Worm (Caenorhabditis elegans) whole organism, L2 larva: ENCODE results near the gene T12D8.5.

Source experiments
- C34F6.9 ChIP-seq: fragments of 150-350 bp; optimal IDR thresholded peaks from 2 replicates; lab custom pipeline; 2014; ENCODE audit warnings: missing biosample characterization, missing genetic modification characterization
- F13H6.1 ChIP-seq: sonication (generic microtip); optimal IDR thresholded peaks from 2 replicates; lab custom pipeline; 2016; ENCODE audit warnings: missing genetic modification characterization, missing compliant biosample characterization
- R02D3.7 ChIP-seq: fragments of 150-350 bp; optimal IDR thresholded peaks from 2 replicates; lab custom pipeline; 2014; ENCODE audit warnings: missing biosample characterization, missing genetic modification characterization
- Y55F3AM.14 ChIP-seq: fragments of 200-800 bp; sonication (Bioruptor generic); optimal IDR thresholded peaks from 2 replicates; lab custom pipeline; 2018; ENCODE audit warnings: mild to moderate bottlenecking, missing genetic modification characterization, missing compliant biosample characterization
- ZK546.5 ChIP-seq: sonication (generic microtip); optimal IDR thresholded peaks from 2 replicates; lab custom pipeline; 2017; ENCODE audit warnings: missing biosample characterization, missing genetic modification characterization
- alr-1 ChIP-seq: fragments of 150-350 bp; optimal IDR thresholded peaks from 2 replicates; lab custom pipeline; 2014; ENCODE audit warnings: missing biosample characterization, missing genetic modification characterization
- ama-1 ChIP-seq: fragments of 150-350 bp; optimal IDR thresholded peaks from 2 replicates; lab custom pipeline; 2018; ENCODE audit warnings: inconsistent platforms
- blmp-1 ChIP-seq: sonication (generic microtip); optimal IDR thresholded peaks from 2 replicates; lab custom pipeline; 2017; ENCODE audit warnings: missing genetic modification characterization, mild to moderate bottlenecking, missing compliant biosample characterization, antibody characterized with exemption, moderate library complexity; ENCODE audit not compliant: insufficient read depth
- ceh-16 ChIP-seq: fragments of 150-350 bp; optimal IDR thresholded peaks from 2 replicates; lab custom pipeline; 2014; ENCODE audit warnings: missing biosample characterization, missing genetic modification characterization
- ceh-82 ChIP-seq: fragments of 150-350 bp; optimal IDR thresholded peaks from 2 replicates; lab custom pipeline; 2014; ENCODE audit warnings: missing biosample characterization, missing genetic modification characterization
- crh-2 ChIP-seq: sonication (generic microtip); optimal IDR thresholded peaks from 2 replicates; lab custom pipeline; 2017; ENCODE audit warnings: missing biosample characterization, missing genetic modification characterization
- dmd-4 ChIP-seq: sonication (generic microtip); optimal IDR thresholded peaks from 2 replicates; lab custom pipeline; 2017; ENCODE audit warnings: missing biosample characterization, missing genetic modification characterization
- egl-27 ChIP-seq: sonication (generic microtip); optimal IDR thresholded peaks from 3 replicates; lab custom pipeline; 2017; ENCODE audit warnings: missing biosample characterization, missing genetic modification reagents, missing genetic modification characterization
- elt-1 ChIP-seq: fragments of 150-350 bp; optimal IDR thresholded peaks from 2 replicates; lab custom pipeline; 2014; ENCODE audit warnings: missing biosample characterization, missing genetic modification characterization
- elt-3 ChIP-seq: sonication (generic microtip); optimal IDR thresholded peaks from 2 replicates; lab custom pipeline; 2017; ENCODE audit warnings: missing biosample characterization, missing genetic modification characterization
- fos-1 ChIP-seq: fragments of 150-350 bp; optimal IDR thresholded peaks from 2 replicates; lab custom pipeline; 2014; ENCODE audit warnings: missing biosample characterization, missing genetic modification characterization
- gmeb-1 ChIP-seq: fragments of 150-350 bp; optimal IDR thresholded peaks from 2 replicates; lab custom pipeline; 2014; ENCODE audit warnings: missing biosample characterization, missing genetic modification characterization
- lin-11 ChIP-seq: fragments of 150-350 bp; sonication (generic microtip); optimal IDR thresholded peaks from 2 replicates; lab custom pipeline; 2014; ENCODE audit warnings: missing biosample characterization, missing genetic modification characterization, inconsistent platforms, mixed read lengths
- lin-13 ChIP-seq: fragments of 150-350 bp; optimal IDR thresholded peaks from 2 replicates; lab custom pipeline; 2014; ENCODE audit warnings: missing biosample characterization, missing genetic modification reagents, missing genetic modification characterization
- lin-39 ChIP-seq: fragments of 150-350 bp; optimal IDR thresholded peaks from 2 replicates; lab custom pipeline; 2014; ENCODE audit warnings: missing biosample characterization, missing genetic modification reagents, missing genetic modification characterization
- lsy-2 ChIP-seq, 2 experiments: fragments of 150-350 bp in 1 of 2; sonication (generic microtip) in 1 of 2; optimal IDR thresholded peaks; 2 replicates each; lab custom pipeline; 2014 to 2017; ENCODE audit warnings: missing biosample characterization in 2 of 2, missing genetic modification characterization in 2 of 2
- mab-5 ChIP-seq: fragments of 150-350 bp; optimal IDR thresholded peaks from 2 replicates; lab custom pipeline; 2014; ENCODE audit warnings: missing biosample characterization, missing genetic modification characterization
- mbf-1 ChIP-seq: sonication (generic microtip); optimal IDR thresholded peaks from 2 replicates; lab custom pipeline; 2017; ENCODE audit warnings: missing biosample characterization, missing genetic modification characterization
- mdl-1 ChIP-seq, 2 experiments: fragments of 150-350 bp in 1 of 2; sonication (generic microtip) in 1 of 2; optimal IDR thresholded peaks; 2 replicates each; lab custom pipeline; 2017; ENCODE audit warnings: missing biosample characterization in 2 of 2, missing genetic modification characterization in 2 of 2
- nhr-10 ChIP-seq: sonication (generic microtip); optimal IDR thresholded peaks from 2 replicates; lab custom pipeline; 2017; ENCODE audit warnings: missing biosample characterization, missing genetic modification characterization
- nhr-12 ChIP-seq: fragments of 150-350 bp; optimal IDR thresholded peaks from 2 replicates; lab custom pipeline; 2014; ENCODE audit warnings: missing biosample characterization, missing genetic modification characterization
- nhr-129 ChIP-seq: fragments of 150-350 bp; optimal IDR thresholded peaks from 2 replicates; lab custom pipeline; 2014; ENCODE audit warnings: missing biosample characterization, missing genetic modification characterization
- nhr-21 ChIP-seq: fragments of 150-350 bp; optimal IDR thresholded peaks from 2 replicates; lab custom pipeline; 2014; ENCODE audit warnings: missing biosample characterization, missing genetic modification characterization
- nhr-23 ChIP-seq: fragments of 150-350 bp; optimal IDR thresholded peaks from 2 replicates; lab custom pipeline; 2014; ENCODE audit warnings: missing biosample characterization, missing genetic modification reagents, missing genetic modification characterization
- nhr-237 ChIP-seq: fragments of 150-350 bp; optimal IDR thresholded peaks from 2 replicates; lab custom pipeline; 2014; ENCODE audit warnings: missing biosample characterization, missing genetic modification characterization
- nhr-25 ChIP-seq: fragments of 150-350 bp; sonication (generic microtip); optimal IDR thresholded peaks from 3 replicates; lab custom pipeline; 2014; ENCODE audit warnings: missing biosample characterization, missing genetic modification characterization
- nhr-6 ChIP-seq: fragments of 150-350 bp; optimal IDR thresholded peaks from 2 replicates; lab custom pipeline; 2014; ENCODE audit warnings: missing biosample characterization, missing genetic modification characterization
- nhr-77 ChIP-seq: fragments of 150-350 bp; optimal IDR thresholded peaks from 2 replicates; lab custom pipeline; 2014; ENCODE audit warnings: missing biosample characterization, missing genetic modification characterization
- peb-1 ChIP-seq: fragments of 150-350 bp; optimal IDR thresholded peaks from 2 replicates; lab custom pipeline; 2014; ENCODE audit warnings: missing biosample characterization, missing genetic modification characterization
- sem-4 ChIP-seq: fragments of 150-350 bp; optimal IDR thresholded peaks from 2 replicates; lab custom pipeline; 2014; ENCODE audit warnings: missing biosample characterization, missing genetic modification reagents, missing genetic modification characterization
- skn-1 ChIP-seq: sonication (generic microtip); optimal IDR thresholded peaks from 2 replicates; lab custom pipeline; 2017; ENCODE audit warnings: missing biosample characterization, missing genetic modification characterization
- sma-3 ChIP-seq: sonication (generic microtip); optimal IDR thresholded peaks from 2 replicates; lab custom pipeline; 2016; ENCODE audit warnings: missing genetic modification reagents, missing genetic modification characterization, missing compliant biosample characterization
- sma-9 ChIP-seq, 2 experiments: fragments of 150-350 bp in 1 of 2; sonication (generic microtip) in 1 of 2; optimal IDR thresholded peaks; 2 replicates each; lab custom pipeline; 2014 to 2016; ENCODE audit warnings: missing genetic modification characterization in 2 of 2, mild to moderate bottlenecking in 1 of 2, missing biosample characterization in 1 of 2, missing compliant biosample characterization in 1 of 2, missing genetic modification reagents in 1 of 2, moderate library complexity in 1 of 2
- snpc-4 ChIP-seq: fragments of 150-350 bp; optimal IDR thresholded peaks from 2 replicates; lab custom pipeline; 2014; ENCODE audit warnings: missing biosample characterization, missing genetic modification characterization
- unc-39 ChIP-seq: fragments of 150-350 bp; optimal IDR thresholded peaks from 2 replicates; lab custom pipeline; 2014; ENCODE audit warnings: missing biosample characterization, missing genetic modification characterization
- unc-55 ChIP-seq: fragments of 150-350 bp; sonication (generic microtip); optimal IDR thresholded peaks from 3 replicates; lab custom pipeline; 2014; ENCODE audit warnings: missing biosample characterization, missing genetic modification reagents, missing genetic modification characterization
- unc-62 ChIP-seq: fragments of 150-350 bp; optimal IDR thresholded peaks from 2 replicates; lab custom pipeline; 2014; ENCODE audit warnings: missing biosample characterization, missing genetic modification reagents, missing genetic modification characterization
- zag-1 ChIP-seq: fragments of 150-350 bp; optimal IDR thresholded peaks from 2 replicates; lab custom pipeline; 2014; ENCODE audit warnings: missing biosample characterization, missing genetic modification characterization
- ztf-1 ChIP-seq: fragments of 200-800 bp; sonication (Bioruptor generic); conservative IDR thresholded peaks from 2 replicates; pipeline ENCODE4 v1.3.6; 2022; ENCODE audit warnings: missing genetic modification characterization, missing compliant biosample characterization
- ztf-11 ChIP-seq: sonication (generic microtip); optimal IDR thresholded peaks from 2 replicates; lab custom pipeline; 2017; ENCODE audit warnings: missing biosample characterization, missing genetic modification characterization
- ztf-4 ChIP-seq: fragments of 150-350 bp; optimal IDR thresholded peaks from 2 replicates; lab custom pipeline; 2014; ENCODE audit warnings: missing biosample characterization, missing genetic modification characterization

Gene T12D8.5

ce11 chrIII:13635730-13636360 is 9.3 kb upstream of the T12D8.5 start (continued):
- TF ChIP-seq unc-62 (GFP tag; lab: Kevin White, UChicago) (no peak), elt-1 (no peak), nhr-23 (tag; lab: Kevin White, UChicago) (no peak), unc-55 (no peak), nhr-25 (tag; lab: Kevin White, UChicago) (no peak), mdl-1 (tag; optimal IDR thresholded peaks at IDR 0.05; lab: Kevin White, UChicago) (no peak), sma-3 (GFP tag; lab: Kevin White, UChicago) (no peak), fos-1 (tag; lab: Kevin White, UChicago) (no peak)

DNA sequence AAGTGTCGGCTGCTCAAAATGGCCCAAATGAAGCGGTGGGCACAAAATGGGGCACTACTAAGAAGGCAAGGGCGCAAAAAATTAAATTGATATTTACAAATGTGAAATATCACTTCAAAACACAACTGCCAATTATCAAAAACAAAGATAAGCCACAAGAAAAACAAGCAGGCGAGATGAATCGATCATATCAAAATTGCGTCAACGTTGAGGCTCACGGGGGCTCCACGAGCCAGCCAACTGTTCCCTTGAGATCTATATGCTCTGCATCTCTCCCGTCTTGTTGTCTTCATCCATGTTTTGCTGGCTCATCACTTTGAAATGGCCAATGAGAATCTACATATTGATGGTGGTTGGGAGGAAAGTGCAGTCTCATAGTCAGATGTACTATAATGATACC is 8.6 kb upstream of the T12D8.5 start:
- TF ChIP-seq egl-27 (tag; lab: Kevin White, UChicago) (no peak), mdl-1 (tag; optimal IDR thresholded peaks at IDR 0.05; lab: Kevin White, UChicago) (no peak), ceh-16 (tag; lab: Kevin White, UChicago) (no peak), crh-2 (tag; lab: Kevin White, UChicago) (peak; percentile 17), snpc-4 (tag; lab: Kevin White, UChicago) (no peak), elt-3 (no peak), ztf-11 (no peak), lin-11 (no peak), nhr-6 (no peak), dmd-4 (tag; lab: Kevin White, UChicago) (no peak), unc-55 (no peak), lin-13 (GFP tag; lab: Kevin White, UChicago) (no peak), ztf-4 (no peak), nhr-25 (tag; lab: Kevin White, UChicago) (no peak), ama-1 (lab: Kevin White, UChicago) (no peak), nhr-21 (no peak), ZK546.5 (tag; lab: Kevin White, UChicago) (no peak), elt-1 (no peak), unc-62 (GFP tag; lab: Kevin White, UChicago) (no peak), F13H6.1 (tag; lab: Kevin White, UChicago) (no peak), Y55F3AM.14 (GFP tag; lab: Kevin White, UChicago) (no peak), mab-5 (tag; lab: Kevin White, UChicago) (peak; percentile 35), C34F6.9 (tag; lab: Kevin White, UChicago) (no peak), alr-1 (tag; lab: Kevin White, UChicago) (no peak), nhr-12 (no peak), nhr-129 (peak; percentile 21), mbf-1 (tag; lab: Kevin White, UChicago) (no peak), nhr-237 (tag; lab: Kevin White, UChicago) (no peak), gmeb-1 (tag; lab: Kevin White, UChicago) (no peak), skn-1 (no peak), R02D3.7 (tag; lab: Kevin White, UChicago) (no peak), nhr-10 (tag; lab: Kevin White, UChicago) (no peak), nhr-77 (tag; lab: Kevin White, UChicago) (no peak), sem-4 (tag; lab: Kevin White, UChicago) (no peak), lsy-2 (tag; optimal IDR thresholded peaks at IDR 0.05; lab: Kevin White, UChicago) (peak in 1 of 2 experiments; percentile 17), lin-39 (no peak), blmp-1 (tag; lab: Kevin White, UChicago) (no peak), sma-9 (GFP tag; optimal IDR thresholded peaks at IDR 0.05; lab: Kevin White, UChicago) (peak; percentile 4), sma-9 (tag; optimal IDR thresholded peaks at IDR 0.05; lab: Kevin White, UChicago) (no peak), ztf-1 (GFP tag; lab: Robert Waterston, UW) (no peak), sma-3 (GFP tag; lab: Kevin White, UChicago) (no peak), zag-1 (tag; lab: Kevin White, UChicago) (no peak), peb-1 (tag; lab: Kevin White, UChicago) (no peak), unc-39 (no peak), ceh-82 (no peak)
